Worm (Caenorhabditis elegans) whole organism, early embryonic: ENCODE measurements around the gene fbxa-156.
"Not testable (repeated sequence)": the region's sequence is repeated elsewhere in the genome, so short reads cannot be mapped to it uniquely, and the experiment has no call there.

Experiments
- ceh-13 ChIP-seq: fragments of 200-800 bp; sonication (Bioruptor generic); optimal IDR thresholded peaks from 2 replicates; lab custom pipeline; 2018; ENCODE audit warnings: mild to moderate bottlenecking, missing genetic modification characterization, missing compliant biosample characterization
- flt-1 ChIP-seq: fragments of 200-800 bp; sonication (Bioruptor generic); IDR thresholded peaks from 2 replicates; pipeline ENCODE4 v1.3.6; 2022; ENCODE audit warnings: missing genetic modification characterization, missing compliant biosample characterization

- TF ChIP-seq ceh-13 (GFP tag; lab: Kevin White, UChicago); flt-1: not testable (repeated sequence)
These were observed 7.2 kb upstream of the fbxa-156 start, which contains the start of gene C06H5.14 for ce11 chrV:17903829-17904228.
